Fruit fly (Drosophila melanogaster) whole organism, adult: ENCODE data around the gene lectin-24Db.

Experiments used
- CG11617 ChIP-seq: fragments of 200-800 bp; sonication (Bioruptor generic); optimal IDR thresholded peaks from 2 replicates; lab custom pipeline; 2017; ENCODE audit warnings: mild to moderate bottlenecking, missing biosample characterization, missing genetic modification reagents, missing genetic modification characterization
- CG12768 ChIP-seq: fragments of 200-800 bp; sonication (Bioruptor generic); optimal IDR thresholded peaks from 2 replicates; lab custom pipeline; 2017; ENCODE audit warnings: missing biosample characterization, missing genetic modification characterization, mild to moderate bottlenecking, moderate library complexity, missing genetic modification reagents
- CG14711 ChIP-seq: fragments of 200-800 bp; sonication (Bioruptor generic); optimal IDR thresholded peaks from 2 replicates; lab custom pipeline; 2018; ENCODE audit warnings: missing biosample characterization, mild to moderate bottlenecking, missing genetic modification characterization, moderate library complexity
- CG1620 ChIP-seq: fragments of 200-800 bp; sonication (Bioruptor generic); optimal IDR thresholded peaks from 2 replicates; lab custom pipeline; 2016; ENCODE audit warnings: missing biosample characterization, missing genetic modification characterization
- CG33017 ChIP-seq: fragments of 200-800 bp; sonication (Bioruptor generic); optimal IDR thresholded peaks from 2 replicates; lab custom pipeline; 2018; ENCODE audit warnings: missing biosample characterization, mild to moderate bottlenecking, missing genetic modification characterization, moderate library complexity
- CG5204 ChIP-seq: fragments of 200-800 bp; sonication (Bioruptor generic); optimal IDR thresholded peaks from 2 replicates; lab custom pipeline; 2016; ENCODE audit warnings: missing biosample characterization, missing genetic modification characterization
- CG7045 ChIP-seq: fragments of 200-800 bp; sonication (Bioruptor generic); optimal IDR thresholded peaks from 2 replicates; lab custom pipeline; 2017; ENCODE audit warnings: missing biosample characterization, mild to moderate bottlenecking, missing genetic modification characterization
- CG7101 ChIP-seq: fragments of 200-800 bp; sonication (Bioruptor generic); optimal IDR thresholded peaks from 2 replicates; lab custom pipeline; 2018; ENCODE audit warnings: missing biosample characterization, mild to moderate bottlenecking, missing genetic modification characterization, moderate library complexity
- Clk ChIP-seq: fragments of 200-800 bp; sonication (Bioruptor generic); optimal IDR thresholded peaks from 2 replicates; lab custom pipeline; 2017; ENCODE audit warnings: missing biosample characterization, missing genetic modification characterization
- Crg-1 ChIP-seq: fragments of 200-800 bp; sonication (Bioruptor generic); optimal IDR thresholded peaks from 2 replicates; lab custom pipeline; 2016; ENCODE audit warnings: missing biosample characterization, missing genetic modification characterization
- Hr96 ChIP-seq: fragments of 200-800 bp; sonication (Bioruptor generic); optimal IDR thresholded peaks from 2 replicates; lab custom pipeline; 2016; ENCODE audit warnings: missing biosample characterization, missing genetic modification characterization
- Mnt ChIP-seq: fragments of 200-800 bp; sonication (Bioruptor generic); optimal IDR thresholded peaks from 2 replicates; lab custom pipeline; 2016; ENCODE audit warnings: missing biosample characterization, mild to moderate bottlenecking, missing genetic modification characterization
- bab1 ChIP-seq: fragments of 200-800 bp; sonication (Bioruptor generic); optimal IDR thresholded peaks from 3 replicates; lab custom pipeline; 2019; ENCODE audit warnings: missing biosample characterization, mild to moderate bottlenecking, missing genetic modification characterization, moderate library complexity
- cic ChIP-seq: fragments of 200-800 bp; sonication (Bioruptor generic); optimal IDR thresholded peaks from 2 replicates; lab custom pipeline; 2017; ENCODE audit warnings: missing biosample characterization, mild to moderate bottlenecking, missing genetic modification characterization, moderate library complexity
- cnc ChIP-seq, 2 experiments: fragments of >200 bp; optimal IDR thresholded peaks; 2 replicates each; lab custom pipeline; 2017
- kay ChIP-seq: fragments of 200-800 bp; sonication (Bioruptor generic); peaks from one replicate; lab custom pipeline; 2016; ENCODE audit warnings: missing biosample characterization, missing genetic modification characterization, borderline replicate concordance
- ovo ChIP-seq: fragments of 200-800 bp; sonication (Bioruptor generic); optimal IDR thresholded peaks from 2 replicates; lab custom pipeline; 2016; ENCODE audit warnings: missing biosample characterization, missing genetic modification characterization
- pad ChIP-seq: fragments of 200-800 bp; sonication (Bioruptor generic); optimal IDR thresholded peaks from 3 replicates; lab custom pipeline; 2017; ENCODE audit warnings: missing biosample characterization, missing genetic modification characterization, mild to moderate bottlenecking, moderate library complexity, missing genetic modification reagents
- tj ChIP-seq: fragments of 200-800 bp; sonication (Bioruptor generic); optimal IDR thresholded peaks from 3 replicates; lab custom pipeline; 2017; ENCODE audit warnings: missing biosample characterization, mild to moderate bottlenecking, missing genetic modification characterization, moderate library complexity
- toe ChIP-seq: fragments of 200-800 bp; sonication (Bioruptor generic); optimal IDR thresholded peaks from 2 replicates; lab custom pipeline; 2016; ENCODE audit warnings: missing biosample characterization, missing genetic modification characterization

Gene lectin-24Db

dm6 chr2L:4218820-4219219 lies 30.9 kb downstream of the lectin-24Db start:
- TF ChIP-seq CG12768 (GFP tag; lab: Kevin White, UChicago), result no peak
- TF ChIP-seq toe (GFP tag; lab: Kevin White, UChicago), result no peak
- TF ChIP-seq ovo, result no peak
- no peak for TF ChIP-seq CG5204 (GFP tag; lab: Kevin White, UChicago)
- TF ChIP-seq Clk (GFP tag; lab: Kevin White, UChicago), result no peak
- no peak for TF ChIP-seq cic (GFP tag; lab: Kevin White, UChicago)
- TF ChIP-seq kay (GFP tag; lab: Kevin White, UChicago), result no peak
- TF ChIP-seq cnc (optimal IDR thresholded peaks at IDR 0.05; lab: Kevin White, UChicago), result no peak
- TF ChIP-seq Mnt, result no peak
- no peak for TF ChIP-seq CG7045 (GFP tag; lab: Kevin White, UChicago)
- TF ChIP-seq pad (GFP tag; lab: Kevin White, UChicago), result no peak
- no peak for TF ChIP-seq CG33017 (tag; lab: Kevin White, UChicago)
- no peak for TF ChIP-seq CG14711 (tag; lab: Kevin White, UChicago)
- TF ChIP-seq Crg-1 (GFP tag; lab: Kevin White, UChicago), result no peak
- TF ChIP-seq CG1620 (GFP tag; lab: Kevin White, UChicago), result no peak
- TF ChIP-seq tj, result no peak

- TF ChIP-seq cic (GFP tag; lab: Kevin White, UChicago) (no peak), CG11617 (GFP tag; lab: Kevin White, UChicago) (no peak), cnc (optimal IDR thresholded peaks at IDR 0.05; lab: Kevin White, UChicago) (no peak), Hr96 (no peak), CG1620 (GFP tag; lab: Kevin White, UChicago) (no peak), CG5204 (GFP tag; lab: Kevin White, UChicago) (no peak), Crg-1 (GFP tag; lab: Kevin White, UChicago) (no peak), tj (no peak)
Observed at dm6 chr2L:4221354-4222001, 33.6 kb downstream of the lectin-24Db start, which contains the start of gene ft. ft (minus strand) TSS chr2L:4221796.

- TF ChIP-seq Mnt, result no peak
Observed at dm6 chr2L:4222002-4222920, 34.3 kb downstream of the lectin-24Db start.

- TF ChIP-seq kay (GFP tag; lab: Kevin White, UChicago) (no peak), CG12768 (GFP tag; lab: Kevin White, UChicago) (no peak), CG33017 (tag; lab: Kevin White, UChicago) (no peak), Hr96 (no peak)
Observed at dm6 chr2L:4222921-4223279, 35.0 kb downstream of the lectin-24Db start.

dm6 chr2L:4224158-4224799 lies 36.4 kb downstream of the lectin-24Db start:
- TF ChIP-seq Clk (GFP tag; lab: Kevin White, UChicago) (no peak), kay (GFP tag; lab: Kevin White, UChicago) (peak; percentile 36), CG11617 (GFP tag; lab: Kevin White, UChicago) (no peak), tj (no peak), ovo (peak; percentile 10), CG1620 (GFP tag; lab: Kevin White, UChicago) (peak; percentile 58), bab1 (GFP tag; lab: Kevin White, UChicago) (no peak), cnc (optimal IDR thresholded peaks at IDR 0.05; lab: Kevin White, UChicago) (no peak), pad (GFP tag; lab: Kevin White, UChicago) (peak; percentile 62), Crg-1 (GFP tag; lab: Kevin White, UChicago) (peak; percentile 77), CG7101 (peak; percentile 64), CG33017 (tag; lab: Kevin White, UChicago) (peak; percentile 55), toe (GFP tag; lab: Kevin White, UChicago) (peak; percentile 29), CG12768 (GFP tag; lab: Kevin White, UChicago) (peak; percentile 47), CG5204 (GFP tag; lab: Kevin White, UChicago) (peak; percentile 46), cic (GFP tag; lab: Kevin White, UChicago) (no peak), Mnt (peak; percentile 56), CG14711 (tag; lab: Kevin White, UChicago) (peak; percentile 26)

- TF ChIP-seq bab1 (GFP tag; lab: Kevin White, UChicago) (peak; percentile 51), toe (GFP tag; lab: Kevin White, UChicago) (no peak)
Observed at dm6 chr2L:4226792-4227191, 38.9 kb downstream of the lectin-24Db start, which contains the start of gene CG3702. CG3702 (minus strand) TSS chr2L:4227097.
